Worm (Caenorhabditis elegans) whole organism, L1 larva: Measurements from ENCODE around the gene mdt-15.

Experiments used
- nhr-11 ChIP-seq: fragments of 150-350 bp; optimal IDR thresholded peaks from 2 replicates; lab custom pipeline; 2014; ENCODE audit warnings: missing biosample characterization, missing genetic modification characterization
- nhr-77 ChIP-seq: fragments of 150-350 bp; optimal IDR thresholded peaks from 2 replicates; lab custom pipeline; 2014; ENCODE audit warnings: missing biosample characterization, missing genetic modification characterization
- sptf-1 ChIP-seq: fragments of 150-350 bp; optimal IDR thresholded peaks from 2 replicates; lab custom pipeline; 2014; ENCODE audit warnings: missing biosample characterization, missing genetic modification characterization
- tbx-2 ChIP-seq: sonication (generic microtip); optimal IDR thresholded peaks from 2 replicates; lab custom pipeline; 2016; ENCODE audit warnings: missing genetic modification characterization, missing compliant biosample characterization

DNA sequence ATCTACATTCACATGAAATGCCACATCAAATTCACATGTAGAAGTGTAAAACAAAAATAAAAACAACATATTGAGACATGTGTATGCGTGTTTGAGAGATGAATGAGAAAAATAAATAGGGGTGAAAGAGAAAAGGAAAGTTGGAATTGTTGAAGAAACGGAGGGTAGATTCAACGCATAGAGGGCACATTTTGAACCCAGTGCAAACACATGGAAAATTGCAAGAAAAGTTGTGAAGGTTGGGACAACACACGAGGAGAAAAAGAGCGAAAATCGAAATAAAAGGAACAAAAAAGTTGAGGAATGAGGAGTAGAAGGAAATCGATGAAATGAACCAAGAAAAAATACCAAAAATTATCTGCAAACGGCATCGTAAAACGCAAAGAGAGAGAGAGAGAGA is 6.0 kb upstream of the mdt-15 start:
- TF ChIP-seq sptf-1 (tag; lab: Kevin White, UChicago) (no peak), nhr-11 (tag; lab: Kevin White, UChicago) (no peak), nhr-77 (tag; lab: Kevin White, UChicago) (no peak), tbx-2 (tag; lab: Kevin White, UChicago) (no peak)
